Worm (Caenorhabditis elegans): Measurements from ENCODE around the gene phf-15.

ce11 chrIII:3355791-3356190 is 33.1 kb downstream of the phf-15 start:
- TF ChIP-seq lin-13 (GFP tag; optimal IDR thresholded peaks at IDR 0.05) = no peak
- TF ChIP-seq nhr-77 (tag; optimal IDR thresholded peaks at IDR 0.05) = no peak
- no peak for TF ChIP-seq sem-4 (tag; optimal IDR thresholded peaks at IDR 0.05)
- no peak for TF ChIP-seq unc-39 (tag; optimal IDR thresholded peaks at IDR 0.05)
- TF ChIP-seq mdl-1 (tag; optimal IDR thresholded peaks at IDR 0.05) = no peak
- TF ChIP-seq fos-1 (tag; optimal IDR thresholded peaks at IDR 0.05) = no peak
- TF ChIP-seq ceh-82 (tag; optimal IDR thresholded peaks at IDR 0.05) = no peak
- TF ChIP-seq nhr-12 (tag; optimal IDR thresholded peaks at IDR 0.05) = no peak
- no peak for TF ChIP-seq R02D3.7 (tag; optimal IDR thresholded peaks at IDR 0.05)
- TF ChIP-seq unc-62 (GFP tag; optimal IDR thresholded peaks at IDR 0.05) = no peak
- no peak for TF ChIP-seq ztf-4 (tag; optimal IDR thresholded peaks at IDR 0.05)
- TF ChIP-seq snpc-4 (tag; optimal IDR thresholded peaks at IDR 0.05) = no peak

Data from whole organism, L2 larva.